Worm (Caenorhabditis elegans): ENCODE measurements around the gene T04C12.7.

The T04C12.7 gene

ce11 chrV:11071453-11071852 is 17.5 kb downstream of the T04C12.7 start:
- no peak for TF ChIP-seq unc-62 (GFP tag; optimal IDR thresholded peaks at IDR 0.05)

ce11 chrV:11073354-11073753 is 19.4 kb downstream of the T04C12.7 start:
- no peak for TF ChIP-seq unc-62 (GFP tag; optimal IDR thresholded peaks at IDR 0.05)

ce11 chrV:11074448-11074847 is 20.5 kb downstream of the T04C12.7 start, which contains the start of gene act-3:
act-3 (minus strand) TSS chrV:11074498.
- no peak for TF ChIP-seq unc-62 (GFP tag; optimal IDR thresholded peaks at IDR 0.05)

- no peak for TF ChIP-seq unc-62 (GFP tag; optimal IDR thresholded peaks at IDR 0.05)
Observed at ce11 chrV:11075209-11076027, 21.5 kb downstream of the T04C12.7 start.

DNA sequence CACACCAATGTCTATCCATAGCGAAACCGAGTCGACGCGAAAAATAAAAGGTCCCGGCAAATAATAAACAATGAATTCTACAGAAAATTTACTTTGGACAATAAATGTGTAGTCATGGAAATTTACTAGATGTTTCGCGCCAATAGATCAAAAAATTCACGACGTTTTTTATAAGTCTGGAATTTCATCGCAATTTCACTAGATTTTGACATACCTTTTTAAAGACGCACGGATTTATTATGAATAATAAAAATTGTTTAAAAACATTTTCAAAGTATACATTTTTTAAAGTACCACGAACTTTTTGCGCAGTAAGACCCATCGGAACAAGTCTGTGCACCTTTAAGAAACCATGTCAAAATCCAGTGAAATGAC is 22.1 kb downstream of the T04C12.7 start:
- TF ChIP-seq unc-62 (GFP tag; optimal IDR thresholded peaks at IDR 0.05), result no peak

ce11 chrV:11076403-11076802 is 22.5 kb downstream of the T04C12.7 start:
- no peak for TF ChIP-seq unc-62 (GFP tag; optimal IDR thresholded peaks at IDR 0.05)

DNA sequence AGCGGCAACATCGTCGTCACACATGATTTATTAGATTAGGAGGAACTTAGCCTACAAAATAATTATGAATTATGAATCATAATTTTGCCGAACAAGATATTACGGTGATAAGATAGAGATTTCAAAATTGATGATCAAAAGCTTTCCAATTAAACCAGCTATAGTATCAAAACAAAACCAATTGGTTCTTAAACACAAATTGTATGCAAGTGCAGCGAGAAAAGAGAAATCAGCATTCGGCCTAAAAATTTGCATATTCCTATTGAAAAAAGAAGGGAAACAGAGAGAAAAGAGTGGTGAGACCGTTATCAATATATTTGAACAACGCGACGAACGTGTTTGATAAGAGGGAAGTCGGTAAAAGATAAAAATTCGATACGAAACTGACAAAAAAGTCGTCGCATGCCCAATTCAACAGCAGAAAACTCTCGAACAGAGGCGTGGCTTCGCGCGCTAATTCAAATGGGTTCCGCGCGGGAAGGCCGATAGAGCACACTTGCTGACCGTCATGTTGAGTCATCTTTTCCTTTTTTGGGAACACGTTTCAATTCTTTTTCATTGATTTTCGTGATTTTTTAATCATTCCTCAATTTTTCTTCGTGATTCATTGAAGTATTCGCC is 24.3 kb downstream of the T04C12.7 start, which contains the start of gene act-2:
TSS of gene act-2 (minus strand) at position 51 of the 621 bp plus-strand sequence.
- TF ChIP-seq unc-62 (GFP tag; optimal IDR thresholded peaks at IDR 0.05), result no peak

ce11 chrV:11078874-11079273 is 24.9 kb downstream of the T04C12.7 start:
- no peak for TF ChIP-seq unc-62 (GFP tag; optimal IDR thresholded peaks at IDR 0.05)

DNA sequence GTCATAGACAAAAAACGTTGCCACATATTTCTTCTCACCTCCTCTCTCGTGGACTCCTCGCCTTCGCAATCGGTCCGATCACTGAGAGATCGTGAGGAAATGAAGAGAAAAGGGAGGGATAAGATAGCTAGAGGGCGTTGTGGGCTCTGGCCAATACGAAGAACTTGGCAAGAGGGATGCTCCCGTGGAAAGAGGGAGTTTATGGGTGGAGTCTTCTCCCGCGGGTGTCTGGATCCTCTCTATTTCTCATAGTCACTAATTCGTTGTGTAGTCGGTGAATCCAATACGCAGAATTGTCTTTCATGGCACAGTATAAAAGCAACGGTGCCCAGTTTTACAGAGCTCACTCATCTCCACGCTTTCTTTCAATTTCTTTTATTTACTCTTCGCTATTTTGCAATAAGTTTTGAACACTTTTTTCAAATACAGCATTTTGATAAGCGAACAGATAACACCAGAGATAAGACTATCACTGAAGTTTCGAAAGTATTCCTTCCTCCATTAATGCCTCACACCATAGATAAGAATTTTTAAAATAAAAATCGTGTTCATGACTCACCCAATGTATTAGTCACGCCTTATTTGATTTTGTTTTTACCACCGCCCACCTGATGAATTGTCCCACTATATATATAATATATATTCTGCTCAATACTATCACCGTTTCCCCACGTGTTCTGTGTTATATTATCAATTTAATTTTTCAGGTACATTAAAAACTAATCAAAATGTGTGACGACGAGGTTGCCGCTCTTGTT is 26.6 kb downstream of the T04C12.7 start, which contains the start of gene act-1:
TSS of gene act-1 (plus strand) at position 708 of the 758 bp plus-strand sequence.
- TF ChIP-seq unc-62 (GFP tag; optimal IDR thresholded peaks at IDR 0.05), result no peak

- no peak for TF ChIP-seq unc-62 (GFP tag; optimal IDR thresholded peaks at IDR 0.05)
Observed at ce11 chrV:11082475-11082874, 28.5 kb downstream of the T04C12.7 start.

ce11 chrV:11082964-11083363 is 29.0 kb downstream of the T04C12.7 start:
- TF ChIP-seq unc-62 (GFP tag; optimal IDR thresholded peaks at IDR 0.05), result no peak

ce11 chrV:11083691-11084090 is 29.8 kb downstream of the T04C12.7 start:
- no peak for TF ChIP-seq unc-62 (GFP tag; optimal IDR thresholded peaks at IDR 0.05)

DNA sequence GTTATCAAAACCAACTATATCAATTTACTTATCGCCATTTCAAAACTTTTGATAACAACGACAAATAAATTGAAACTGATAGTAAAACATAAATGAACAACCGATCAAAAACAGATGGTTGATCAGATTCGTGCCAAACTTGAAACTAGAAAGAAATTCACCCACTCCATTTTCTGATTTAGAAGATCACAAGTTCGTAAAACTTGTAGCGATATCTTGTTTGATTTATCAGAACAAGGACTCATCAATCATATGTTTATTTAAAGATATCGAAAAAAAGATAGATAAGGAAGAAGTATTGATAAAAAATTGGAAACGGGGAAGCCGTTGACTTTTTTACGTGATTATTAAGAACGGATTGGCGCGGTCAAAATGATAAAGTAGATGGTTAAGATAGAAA is 33.2 kb downstream of the T04C12.7 start:
- no peak for TF ChIP-seq unc-62 (GFP tag; optimal IDR thresholded peaks at IDR 0.05)

ce11 chrV:11087519-11087998 is 33.6 kb downstream of the T04C12.7 start, which contains the start of gene Y42A5A.1:
Y42A5A.1 (plus strand) TSS chrV:11087948.
- TF ChIP-seq unc-62 (GFP tag; optimal IDR thresholded peaks at IDR 0.05), result no peak

- TF ChIP-seq unc-62 (GFP tag; optimal IDR thresholded peaks at IDR 0.05), result no peak
Observed at ce11 chrV:11093163-11094091, 39.5 kb downstream of the T04C12.7 start, which contains the start of gene lact-8. lact-8 (minus strand) TSS chrV:11093607.
